Fruit fly (Drosophila melanogaster) whole organism, embryonic: Measurements from ENCODE around the gene MSAmiP.

Experiments used
- Atf6 ChIP-seq: fragments of 200-800 bp; sonication (Bioruptor generic); IDR thresholded peaks from 2 replicates; pipeline ENCODE4 v1.3.6; 2022; ENCODE audit warnings: missing biosample characterization, missing genetic modification characterization
- CG10321 ChIP-seq: fragments of 200-800 bp; sonication (Bioruptor generic); IDR thresholded peaks from 2 replicates; pipeline ENCODE4 v1.3.6; 2022; ENCODE audit warnings: missing biosample characterization, missing genetic modification characterization
- CG10654 ChIP-seq: fragments of 200-800 bp; sonication (Bioruptor generic); optimal IDR thresholded peaks from 2 replicates; lab custom pipeline; 2016; ENCODE audit warnings: missing biosample characterization, missing genetic modification characterization
- CG11723 ChIP-seq: fragments of 200-800 bp; sonication (Bioruptor generic); optimal IDR thresholded peaks from 2 replicates; lab custom pipeline; 2017; ENCODE audit warnings: missing biosample characterization, mild to moderate bottlenecking, missing genetic modification characterization
- CG12155 ChIP-seq: fragments of 200-800 bp; sonication (Bioruptor generic); optimal IDR thresholded peaks from 3 replicates; lab custom pipeline; 2016; ENCODE audit warnings: missing biosample characterization, missing genetic modification characterization
- CG12236 ChIP-seq: fragments of 200-800 bp; sonication (Bioruptor generic); optimal IDR thresholded peaks from 2 replicates; lab custom pipeline; 2016; ENCODE audit warnings: missing biosample characterization, missing genetic modification characterization
- CG12769 ChIP-seq: fragments of 200-800 bp; sonication (Bioruptor generic); optimal IDR thresholded peaks from 2 replicates; lab custom pipeline; 2019; ENCODE audit warnings: missing biosample characterization, mild to moderate bottlenecking, missing genetic modification characterization, moderate library complexity
- CG14965 ChIP-seq: fragments of 200-800 bp; sonication (Bioruptor generic); optimal IDR thresholded peaks from 2 replicates; lab custom pipeline; 2016; ENCODE audit warnings: missing biosample characterization, missing genetic modification characterization, borderline replicate concordance
- CG16813 ChIP-seq: fragments of 200-800 bp; sonication (Bioruptor generic); IDR thresholded peaks from 3 replicates; pipeline ENCODE4 v1.3.6; 2022; ENCODE audit warnings: missing biosample characterization, missing genetic modification characterization; ENCODE audit not compliant: partially characterized antibody
- CG17328 ChIP-seq: fragments of 200-800 bp; sonication (Bioruptor generic); IDR thresholded peaks from 2 replicates; pipeline ENCODE4 v1.3.6; 2022; ENCODE audit warnings: missing biosample characterization, missing genetic modification characterization
- CG18011 ChIP-seq: fragments of 200-800 bp; sonication (Bioruptor generic); optimal IDR thresholded peaks from 2 replicates; lab custom pipeline; 2017; ENCODE audit warnings: missing biosample characterization, missing genetic modification characterization, mild to moderate bottlenecking, moderate library complexity, missing genotype
- CG1832 ChIP-seq: fragments of 200-800 bp; sonication (Bioruptor generic); optimal IDR thresholded peaks from 2 replicates; lab custom pipeline; 2017; ENCODE audit warnings: missing biosample characterization, mild to moderate bottlenecking, missing genetic modification characterization, inconsistent platforms
- CG2116 ChIP-seq: fragments of 200-800 bp; sonication (Bioruptor generic); optimal IDR thresholded peaks from 3 replicates; lab custom pipeline; 2018; ENCODE audit warnings: missing biosample characterization, mild to moderate bottlenecking, missing genetic modification characterization
- CG3163 ChIP-seq: fragments of 200-800 bp; sonication (Bioruptor generic); optimal IDR thresholded peaks from 3 replicates; lab custom pipeline; 2016; ENCODE audit warnings: missing biosample characterization, missing genetic modification characterization
- CG8089 ChIP-seq: fragments of 200-800 bp; sonication (Bioruptor generic); optimal IDR thresholded peaks from 3 replicates; lab custom pipeline; 2016; ENCODE audit warnings: missing biosample characterization, missing genetic modification characterization
- CG8281 ChIP-seq: fragments of 200-800 bp; sonication (Bioruptor generic); optimal IDR thresholded peaks from 2 replicates; lab custom pipeline; 2018; ENCODE audit warnings: missing biosample characterization, mild to moderate bottlenecking, missing genetic modification characterization, moderate library complexity
- Deaf1 ChIP-seq: fragments of 200-800 bp; optimal IDR thresholded peaks from 3 replicates; lab custom pipeline; 2019; ENCODE audit warnings: missing biosample characterization, mild to moderate bottlenecking, missing genetic modification characterization, moderate library complexity
- Fer1 ChIP-seq: fragments of 200-800 bp; sonication (Bioruptor generic); optimal IDR thresholded peaks from 2 replicates; lab custom pipeline; 2017; ENCODE audit warnings: missing biosample characterization, mild to moderate bottlenecking, missing genetic modification characterization
- Hr39 ChIP-seq: fragments of >200 bp; optimal IDR thresholded peaks from 2 replicates; lab custom pipeline; 2017
- Lhr ChIP-seq: fragments of 200-800 bp; sonication (Bioruptor generic); optimal IDR thresholded peaks from 3 replicates; lab custom pipeline; 2017; ENCODE audit warnings: mild to moderate bottlenecking, missing biosample characterization, missing genetic modification reagents, missing genetic modification characterization
- MESR4 ChIP-seq: fragments of 200-800 bp; sonication (Bioruptor generic); optimal IDR thresholded peaks from 2 replicates; lab custom pipeline; 2018; ENCODE audit warnings: missing biosample characterization, mild to moderate bottlenecking, missing genetic modification characterization, moderate library complexity
- Optix ChIP-seq: fragments of 200-800 bp; sonication (Bioruptor generic); IDR thresholded peaks from 3 replicates; pipeline ENCODE4 v1.3.6; 2022; ENCODE audit warnings: missing biosample characterization, missing genetic modification characterization
- Poxn ChIP-seq: fragments of 200-800 bp; sonication (Bioruptor generic); IDR thresholded peaks from 2 replicates; pipeline ENCODE4 v1.3.6; 2022; ENCODE audit warnings: missing biosample characterization, missing genetic modification characterization
- Rx ChIP-seq: fragments of 200-800 bp; sonication (Bioruptor generic); IDR thresholded peaks from 2 replicates; pipeline ENCODE4 v1.3.6; 2022; ENCODE audit warnings: missing biosample characterization, missing genetic modification characterization
- Vsx1 ChIP-seq: fragments of 200-800 bp; sonication (Bioruptor generic); optimal IDR thresholded peaks from 2 replicates; lab custom pipeline; 2017; ENCODE audit warnings: missing biosample characterization, mild to moderate bottlenecking, missing genetic modification characterization, missing genetic modification reagents
- aop ChIP-seq: fragments of 200-800 bp; sonication (Bioruptor generic); IDR thresholded peaks from 2 replicates; pipeline ENCODE4 v1.3.6; 2022; ENCODE audit warnings: missing biosample characterization, missing genetic modification characterization
- ap ChIP-seq: fragments of 200-800 bp; sonication (Bioruptor generic); IDR thresholded peaks from 2 replicates; pipeline ENCODE4 v1.3.6; 2022; ENCODE audit warnings: missing biosample characterization, missing genetic modification characterization
- ato ChIP-seq: fragments of 200-800 bp; sonication (Bioruptor generic); IDR thresholded peaks from 2 replicates; pipeline ENCODE4 v1.3.6; 2022; ENCODE audit warnings: missing biosample characterization, missing genetic modification characterization; ENCODE audit not compliant: partially characterized antibody
- btn ChIP-seq: fragments of 200-800 bp; sonication (Bioruptor generic); optimal IDR thresholded peaks from 2 replicates; lab custom pipeline; 2016; ENCODE audit warnings: missing biosample characterization, missing genetic modification characterization
- caup ChIP-seq: fragments of 200-800 bp; sonication (Bioruptor generic); optimal IDR thresholded peaks from 3 replicates; lab custom pipeline; 2017; ENCODE audit warnings: missing biosample characterization, mild to moderate bottlenecking, missing genetic modification characterization, moderate library complexity; ENCODE audit not compliant: severe bottlenecking
- cg ChIP-seq: fragments of 200-800 bp; sonication (Bioruptor generic); optimal IDR thresholded peaks from 3 replicates; lab custom pipeline; 2019; ENCODE audit warnings: missing biosample characterization, mild to moderate bottlenecking, missing genetic modification characterization, moderate library complexity
- da ChIP-seq: fragments of 200-800 bp; sonication (Bioruptor generic); optimal IDR thresholded peaks from 2 replicates; lab custom pipeline; 2016; ENCODE audit warnings: missing biosample characterization, missing genetic modification characterization
- en ChIP-seq: fragments of 200-800 bp; sonication (Bioruptor generic); optimal IDR thresholded peaks from 2 replicates; lab custom pipeline; 2016; ENCODE audit warnings: missing biosample characterization, missing genetic modification characterization
- fd64A ChIP-seq: fragments of 200-800 bp; sonication (Bioruptor generic); optimal IDR thresholded peaks from 3 replicates; lab custom pipeline; 2018; ENCODE audit warnings: missing biosample characterization, mild to moderate bottlenecking, missing genetic modification characterization
- gcm2 ChIP-seq: fragments of 200-800 bp; sonication (Bioruptor generic); optimal IDR thresholded peaks from 2 replicates; lab custom pipeline; 2016; ENCODE audit warnings: missing biosample characterization, missing genetic modification characterization
- grn ChIP-seq: fragments of 200-800 bp; sonication (Bioruptor generic); optimal IDR thresholded peaks from 3 replicates; lab custom pipeline; 2017; ENCODE audit warnings: missing biosample characterization, missing genetic modification characterization
- hb ChIP-seq: fragments of 200-800 bp; sonication (Bioruptor generic); IDR thresholded peaks from 3 replicates; pipeline ENCODE4 v1.3.6; 2022; ENCODE audit warnings: missing biosample characterization, missing genetic modification characterization; ENCODE audit not compliant: partially characterized antibody
- lov ChIP-seq, 2 experiments: fragments of 200-800 bp in 1 of 2; fragments of >200 bp in 1 of 2; sonication (Bioruptor generic) in 1 of 2; IDR thresholded peaks in 1 of 2; optimal IDR thresholded peaks in 1 of 2; 2 replicates in 1 of 2; 3 replicates in 1 of 2; pipeline versions ENCODE4 v1.3.6 to Lab custom; 2017 to 2022; ENCODE audit warnings: missing biosample characterization in 1 of 2, missing genetic modification characterization in 1 of 2
- mirr ChIP-seq: fragments of 200-800 bp; sonication (Bioruptor generic); optimal IDR thresholded peaks from 3 replicates; lab custom pipeline; 2018; ENCODE audit warnings: missing biosample characterization, mild to moderate bottlenecking, missing genetic modification characterization
- onecut ChIP-seq: fragments of 200-800 bp; sonication (Bioruptor generic); IDR thresholded peaks from 2 replicates; pipeline ENCODE4 v1.3.6; 2022; ENCODE audit warnings: missing biosample characterization, missing genetic modification characterization
- otp ChIP-seq: fragments of 200-800 bp; sonication (Bioruptor generic); IDR thresholded peaks from 3 replicates; pipeline ENCODE4, ENCODE4 v1.3.6; 2022; ENCODE audit warnings: missing biosample characterization, missing genetic modification characterization
- pzg ChIP-seq: fragments of 200-800 bp; sonication (Bioruptor generic); optimal IDR thresholded peaks from 3 replicates; lab custom pipeline; 2018; ENCODE audit warnings: missing biosample characterization, mild to moderate bottlenecking, missing genetic modification characterization, moderate library complexity
- repo ChIP-seq: fragments of 200-800 bp; sonication (Bioruptor generic); optimal IDR thresholded peaks from 2 replicates; lab custom pipeline; 2016; ENCODE audit warnings: missing biosample characterization, missing genetic modification characterization
- sima ChIP-seq: fragments of 200-800 bp; sonication (Bioruptor generic); optimal IDR thresholded peaks from 2 replicates; lab custom pipeline; 2016; ENCODE audit warnings: missing biosample characterization, missing genetic modification characterization
- sob ChIP-seq: fragments of 200-800 bp; sonication (Bioruptor generic); IDR thresholded peaks from 2 replicates; pipeline ENCODE4 v1.3.6; 2022; ENCODE audit warnings: missing biosample characterization, missing genetic modification characterization
- stwl ChIP-seq: fragments of 200-800 bp; sonication (Bioruptor generic); optimal IDR thresholded peaks from 3 replicates; lab custom pipeline; 2018; ENCODE audit warnings: missing biosample characterization, mild to moderate bottlenecking, missing genetic modification characterization, moderate library complexity
- tgo ChIP-seq: fragments of 200-800 bp; sonication (Bioruptor generic); IDR thresholded peaks from 3 replicates; pipeline ENCODE4 v1.3.6; 2022; ENCODE audit warnings: missing biosample characterization, missing genetic modification characterization
- tll ChIP-seq, 2 experiments: fragments of 200-800 bp in 1 of 2; fragments of >200 bp in 1 of 2; sonication (Bioruptor generic) in 1 of 2; optimal IDR thresholded peaks; 2 replicates each; lab custom pipeline; 2017 to 2019; ENCODE audit warnings: missing biosample characterization in 2 of 2, missing genetic modification characterization in 2 of 2, mild to moderate bottlenecking in 1 of 2, moderate library complexity in 1 of 2
- z ChIP-seq: fragments of 200-800 bp; sonication (Bioruptor generic); IDR thresholded peaks from 3 replicates; pipeline ENCODE4 v1.3.6; 2022; ENCODE audit warnings: missing biosample characterization, missing genetic modification characterization

The MSAmiP gene

dm6 chr3R:16850688-16851491 lies 45.2 kb downstream of the MSAmiP start (continued):
- no peak for TF ChIP-seq Vsx1 (GFP tag; lab: Kevin White, UChicago)
- no peak for TF ChIP-seq CG8281 (tag; lab: Kevin White, UChicago)
- no peak for TF ChIP-seq Hr39 (lab: Kevin White, UChicago)
- no peak for TF ChIP-seq lov (optimal IDR thresholded peaks at IDR 0.05; lab: Kevin White, UChicago)
- TF ChIP-seq lov (GFP tag; IDR thresholded peaks at IDR 0.05; lab: Robert Waterston, UW): no peak
- TF ChIP-seq CG10321: peak; percentile 52
- TF ChIP-seq otp (GFP tag; lab: Robert Waterston, UW): no peak
- TF ChIP-seq gcm2 (GFP tag; lab: Kevin White, UChicago): no peak
- no peak for TF ChIP-seq tll (GFP tag; optimal IDR thresholded peaks at IDR 0.05; lab: Kevin White, UChicago)
- TF ChIP-seq CG1832 (GFP tag; lab: Kevin White, UChicago): peak; percentile 62
- no peak for TF ChIP-seq Atf6 (GFP tag; lab: Robert Waterston, UW)
- no peak for TF ChIP-seq ap
- TF ChIP-seq mirr (GFP tag; lab: Kevin White, UChicago): no peak
- TF ChIP-seq CG8089 (GFP tag; lab: Kevin White, UChicago): no peak
- no peak for TF ChIP-seq Optix (GFP tag; lab: Robert Waterston, UW)
- TF ChIP-seq cg (GFP tag; lab: Kevin White, UChicago): peak; percentile 58
- no peak for TF ChIP-seq CG11723 (GFP tag; lab: Kevin White, UChicago)
- TF ChIP-seq Lhr (GFP tag; lab: Kevin White, UChicago): no peak
- no peak for TF ChIP-seq CG3163 (GFP tag; lab: Kevin White, UChicago)
- TF ChIP-seq sob (GFP tag; lab: Robert Waterston, UW): no peak
- TF ChIP-seq Poxn (GFP tag; lab: Robert Waterston, UW): no peak
- no peak for TF ChIP-seq btn (GFP tag; lab: Kevin White, UChicago)
- no peak for TF ChIP-seq CG14965 (GFP tag; lab: Kevin White, UChicago)
- peak; percentile 58 for TF ChIP-seq CG12769
- TF ChIP-seq da (GFP tag; lab: Kevin White, UChicago): no peak
- TF ChIP-seq fd64A: no peak
- TF ChIP-seq MESR4 (GFP tag; lab: Kevin White, UChicago): no peak
- TF ChIP-seq aop (GFP tag; lab: Robert Waterston, UW): no peak
- 0 out of 3 replicates have a peak, but pooled peaks have one; percentile 37 for TF ChIP-seq z (GFP tag; lab: Robert Waterston, UW)
- no peak for TF ChIP-seq CG16813 (GFP tag; lab: Robert Waterston, UW)
- TF ChIP-seq repo: no peak
- TF ChIP-seq CG17328 (GFP tag; lab: Robert Waterston, UW): no peak
- TF ChIP-seq tgo (GFP tag; lab: Robert Waterston, UW): no peak
- TF ChIP-seq Rx: no peak
- no peak for TF ChIP-seq CG10654 (GFP tag; lab: Kevin White, UChicago)
- TF ChIP-seq caup (GFP tag; lab: Kevin White, UChicago): no peak
- no peak for TF ChIP-seq ato (GFP tag; lab: Robert Waterston, UW)
- TF ChIP-seq Fer1: no peak
- peak; percentile 18 for TF ChIP-seq Deaf1 (tag; lab: Kevin White, UChicago)
- no peak for TF ChIP-seq stwl (tag; lab: Kevin White, UChicago)
- TF ChIP-seq grn (GFP tag; lab: Kevin White, UChicago): no peak
- no peak for TF ChIP-seq CG18011
- no peak for TF ChIP-seq onecut (GFP tag; lab: Robert Waterston, UW)
- TF ChIP-seq hb (GFP tag; lab: Robert Waterston, UW): no peak
- no peak for TF ChIP-seq en
- TF ChIP-seq CG12236 (GFP tag; lab: Kevin White, UChicago): no peak
- peak; percentile 49 for TF ChIP-seq CG12155 (GFP tag; lab: Kevin White, UChicago)
- TF ChIP-seq pzg (GFP tag; lab: Kevin White, UChicago): no peak
- no peak for TF ChIP-seq sima (GFP tag; lab: Kevin White, UChicago)
- TF ChIP-seq CG2116: no peak
